Worm (Caenorhabditis elegans) whole organism, dauer: ENCODE measurements around the gene T04G9.4.

Source experiments
- unc-62 ChIP-seq: sonication (generic microtip); optimal IDR thresholded peaks from 2 replicates; lab custom pipeline; 2017; ENCODE audit warnings: missing biosample characterization, missing genetic modification reagents, missing genetic modification characterization

T04G9.4 gene

DNA sequence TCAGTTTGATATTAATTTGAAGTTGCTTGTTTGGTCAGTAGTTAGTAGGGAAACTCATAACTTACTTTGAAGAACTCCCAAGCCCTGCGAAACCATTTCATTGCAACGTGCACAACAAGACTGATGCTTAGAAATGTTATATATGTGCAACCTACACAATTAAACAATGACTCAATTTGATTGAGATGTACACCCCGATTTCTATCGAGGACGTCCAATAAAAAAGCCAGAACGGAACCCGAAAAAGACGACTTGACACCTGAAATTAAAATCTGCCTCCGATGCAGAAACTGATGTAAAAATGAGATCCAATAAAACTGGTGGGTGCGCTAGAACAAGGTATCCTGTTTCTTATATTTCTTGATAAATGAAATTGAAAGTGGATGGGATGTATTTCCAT, 12.6 kb downstream of the T04G9.4 start, which contains the start of gene T04G9.6:
TSS of gene T04G9.6 (minus strand) at position 101 of the 400 bp plus-strand sequence.
- no peak for TF ChIP-seq unc-62

ce11 chrX:785368-785767, 13.1 kb downstream of the T04G9.4 start:
- TF ChIP-seq unc-62, result no peak

DNA sequence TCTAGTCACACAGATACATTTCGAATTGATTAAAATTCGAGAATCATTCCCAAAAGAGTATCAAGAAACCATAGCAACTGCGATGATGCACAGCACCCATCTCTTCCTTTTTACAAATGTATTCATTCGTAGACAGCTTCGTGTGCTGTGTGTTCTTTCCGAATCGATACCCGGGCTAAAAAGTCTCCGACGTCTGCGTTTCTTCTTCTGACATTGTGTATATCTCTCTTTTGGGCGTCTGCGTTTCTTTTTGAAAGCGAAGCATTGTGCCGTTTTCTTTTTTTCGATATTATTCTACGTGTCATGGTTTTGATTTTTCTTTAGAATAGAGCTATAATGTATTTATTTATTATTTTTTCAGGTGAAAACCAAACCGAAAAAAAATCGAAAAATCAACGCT, 15.7 kb downstream of the T04G9.4 start, which contains the start of gene attf-5:
TSS of gene attf-5 (plus strand) at position 362 of the 400 bp plus-strand sequence.
- TF ChIP-seq unc-62, result no peak

DNA sequence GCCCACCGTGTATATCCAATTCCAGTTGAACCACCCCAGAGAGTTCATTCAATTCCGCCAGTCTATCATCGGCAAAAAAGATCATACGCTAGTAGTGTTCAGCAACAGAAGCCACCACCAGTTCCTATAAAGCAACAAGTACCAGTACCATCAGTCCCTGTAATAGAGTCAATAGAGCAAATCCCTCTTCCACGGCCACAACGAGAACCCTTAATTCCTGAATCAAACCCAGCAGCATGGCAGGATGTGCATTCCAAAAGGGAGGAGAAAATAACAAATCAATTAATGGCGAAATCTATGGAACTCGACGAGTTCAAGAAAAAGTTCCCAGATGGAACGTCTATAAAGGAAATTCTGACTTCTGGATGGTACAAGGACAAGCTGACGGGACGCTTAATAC, 17.6 kb downstream of the T04G9.4 start:
- no peak for TF ChIP-seq unc-62

- TF ChIP-seq unc-62, result no peak
These were observed 18.3 kb downstream of the T04G9.4 start for ce11 chrX:790593-790992.

DNA sequence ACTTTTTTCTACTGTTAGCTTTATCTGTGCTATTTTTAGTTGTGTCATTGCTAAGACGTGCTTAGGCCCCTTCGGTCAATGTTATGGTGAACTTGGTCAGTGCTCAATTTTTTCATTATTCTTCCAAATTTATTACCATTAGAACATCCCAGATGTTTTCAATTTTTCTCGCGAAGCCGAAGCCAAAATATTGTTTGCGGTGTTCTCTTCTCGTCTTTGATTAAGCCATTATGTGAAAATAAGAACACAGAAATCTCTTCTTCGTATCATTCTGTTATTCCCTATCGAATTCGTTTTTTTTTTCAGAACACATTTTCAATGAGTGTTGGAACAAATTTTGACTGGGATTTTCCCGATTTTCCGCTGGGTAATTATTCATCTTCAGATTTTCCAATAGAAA, 30.2 kb downstream of the T04G9.4 start, which contains the start of gene gtr-1:
TSS of gene gtr-1 (plus strand) at position 301 of the 400 bp plus-strand sequence.
- TF ChIP-seq unc-62, result no peak

ce11 chrX:806515-806914, 34.2 kb downstream of the T04G9.4 start:
- no peak for TF ChIP-seq unc-62

DNA sequence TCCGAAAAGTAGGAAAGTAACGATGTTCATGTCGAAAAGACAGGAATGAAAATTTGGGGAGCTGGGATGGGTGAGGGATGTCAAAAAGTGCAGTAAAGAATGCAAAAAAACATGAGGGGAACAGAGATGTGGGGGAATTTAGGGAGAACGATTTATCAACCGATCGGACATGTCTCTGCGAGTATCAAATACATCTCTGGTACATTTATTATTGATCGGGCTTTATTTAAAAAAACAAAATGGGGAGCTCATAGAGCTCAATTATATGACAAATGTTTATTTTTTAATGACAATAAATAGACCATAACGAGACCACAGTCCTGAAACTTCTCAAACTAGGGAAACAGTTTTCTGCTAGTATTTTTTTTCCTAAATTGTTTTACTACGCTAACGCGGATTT, 38.4 kb downstream of the T04G9.4 start, which contains the start of gene F25E2.2:
TSS of gene F25E2.2 (minus strand) at position 101 of the 400 bp plus-strand sequence.
- TF ChIP-seq unc-62, result no peak

- TF ChIP-seq unc-62, result no peak
These were observed 40.0 kb downstream of the T04G9.4 start for ce11 chrX:812264-812663.

ce11 chrX:813063-813462, 40.8 kb downstream of the T04G9.4 start, which contains the start of gene F25E2.3:
F25E2.3 (minus strand) TSS chrX:813163.
- TF ChIP-seq unc-62, result no peak

DNA sequence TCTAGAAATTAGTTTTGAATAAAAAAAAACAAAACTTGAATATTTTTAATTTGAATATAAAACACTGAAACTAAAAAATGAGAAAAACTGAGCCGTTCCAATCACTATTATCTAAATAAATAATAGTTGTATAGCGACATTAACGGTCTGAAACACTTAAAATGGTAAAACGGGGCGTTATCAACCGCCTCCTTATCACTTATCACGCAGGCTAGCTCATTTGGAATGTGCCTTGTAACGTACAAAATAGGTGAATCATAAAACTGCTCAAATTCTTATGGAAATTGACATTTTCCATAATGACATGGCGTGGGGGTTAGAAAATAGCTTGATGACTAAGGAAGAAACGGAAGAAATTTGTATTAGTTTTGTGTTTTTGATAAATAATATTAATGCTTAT, 43.7 kb downstream of the T04G9.4 start, which contains the start of gene ifd-2:
TSS of gene ifd-2 (minus strand) at position 1 of the 400 bp plus-strand sequence.
- TF ChIP-seq unc-62, result no peak

ce11 chrX:817984-818383, 45.7 kb downstream of the T04G9.4 start:
- no peak for TF ChIP-seq unc-62

ce11 chrX:823736-824135, 51.5 kb downstream of the T04G9.4 start:
- TF ChIP-seq unc-62, result no peak
